Fruit fly (Drosophila melanogaster) whole organism, embryonic: ENCODE data around the gene Dpm1.

Source experiments
- Atf6 ChIP-seq: fragments of 200-800 bp; sonication (Bioruptor generic); IDR thresholded peaks from 2 replicates; pipeline ENCODE4 v1.3.6; 2022; ENCODE audit warnings: missing biosample characterization, missing genetic modification characterization
- Awh ChIP-seq: fragments of 200-800 bp; sonication (Bioruptor generic); IDR thresholded peaks from 2 replicates; pipeline ENCODE4, ENCODE4 v1.3.6; 2022; ENCODE audit warnings: missing biosample characterization, missing genetic modification characterization
- CG10565 ChIP-seq: fragments of 200-800 bp; sonication (Bioruptor generic); optimal IDR thresholded peaks from 3 replicates; lab custom pipeline; 2016; ENCODE audit warnings: missing biosample characterization, mild to moderate bottlenecking, missing genetic modification characterization
- CG10979 ChIP-seq: fragments of 200-800 bp; sonication (Bioruptor generic); optimal IDR thresholded peaks from 2 replicates; lab custom pipeline; 2018; ENCODE audit warnings: missing biosample characterization, mild to moderate bottlenecking, missing genetic modification characterization, moderate library complexity
- CG11695 ChIP-seq: fragments of 200-800 bp; sonication (Bioruptor generic); IDR thresholded peaks from 3 replicates; pipeline ENCODE4 v1.3.6; 2022; ENCODE audit warnings: missing biosample characterization, missing genetic modification characterization
- CG11696 ChIP-seq: fragments of 200-800 bp; sonication (Bioruptor generic); IDR thresholded peaks from 2 replicates; pipeline ENCODE4 v1.3.6; 2022; ENCODE audit warnings: missing biosample characterization, missing genetic modification characterization
- CG14860 ChIP-seq: fragments of 200-800 bp; sonication (Bioruptor generic); IDR thresholded peaks from 3 replicates; pipeline ENCODE4 v1.3.6; 2022; ENCODE audit warnings: missing biosample characterization, missing genetic modification characterization; ENCODE audit not compliant: partially characterized antibody
- CG17359 ChIP-seq: fragments of 200-800 bp; sonication (Bioruptor generic); optimal IDR thresholded peaks from 3 replicates; lab custom pipeline; 2018; ENCODE audit warnings: missing biosample characterization, mild to moderate bottlenecking, missing genetic modification characterization, moderate library complexity
- CG17612 ChIP-seq: fragments of 200-800 bp; sonication (Bioruptor generic); IDR thresholded peaks from 2 replicates; pipeline ENCODE4 v1.3.6; 2022; ENCODE audit warnings: missing biosample characterization, missing genetic modification characterization
- CG18011 ChIP-seq: fragments of 200-800 bp; sonication (Bioruptor generic); optimal IDR thresholded peaks from 2 replicates; lab custom pipeline; 2017; ENCODE audit warnings: missing biosample characterization, missing genetic modification characterization, mild to moderate bottlenecking, moderate library complexity, missing genotype
- CG3065 ChIP-seq: fragments of 200-800 bp; sonication (Bioruptor generic); optimal IDR thresholded peaks from 2 replicates; lab custom pipeline; 2016; ENCODE audit warnings: missing biosample characterization, missing genetic modification characterization
- CG32772 ChIP-seq: fragments of 200-800 bp; sonication (Bioruptor generic); IDR thresholded peaks from 2 replicates; pipeline ENCODE4 v1.3.6; 2022; ENCODE audit warnings: missing biosample characterization, missing genetic modification characterization
- CG33557 ChIP-seq: fragments of 200-800 bp; sonication (Bioruptor generic); optimal IDR thresholded peaks from 2 replicates; lab custom pipeline; 2019; ENCODE audit warnings: missing biosample characterization, mild to moderate bottlenecking, missing genetic modification characterization, moderate library complexity
- CG34224 ChIP-seq: fragments of 200-800 bp; sonication (Bioruptor generic); IDR thresholded peaks from 3 replicates; pipeline ENCODE4 v1.3.6; 2022; ENCODE audit warnings: missing biosample characterization, missing genetic modification characterization; ENCODE audit not compliant: partially characterized antibody
- CG3838 ChIP-seq: fragments of 200-800 bp; sonication (Bioruptor generic); optimal IDR thresholded peaks from 3 replicates; lab custom pipeline; 2016; ENCODE audit warnings: missing biosample characterization, missing genetic modification characterization
- CG4424 ChIP-seq: fragments of 200-800 bp; sonication (Bioruptor generic); optimal IDR thresholded peaks from 3 replicates; lab custom pipeline; 2016; ENCODE audit warnings: missing biosample characterization, missing genetic modification characterization
- CG7372 ChIP-seq: fragments of 200-800 bp; sonication (Bioruptor generic); IDR thresholded peaks from 2 replicates; pipeline ENCODE4 v1.3.6; 2022; ENCODE audit warnings: missing biosample characterization, missing genetic modification characterization
- CG8281 ChIP-seq: fragments of 200-800 bp; sonication (Bioruptor generic); optimal IDR thresholded peaks from 2 replicates; lab custom pipeline; 2018; ENCODE audit warnings: missing biosample characterization, mild to moderate bottlenecking, missing genetic modification characterization, moderate library complexity
- D ChIP-seq, 2 experiments: fragments of 200-800 bp in 1 of 2; fragments of >200 bp in 1 of 2; sonication (Bioruptor generic) in 1 of 2; optimal IDR thresholded peaks; 2 replicates in 1 of 2; 3 replicates in 1 of 2; lab custom pipeline; 2017; ENCODE audit warnings: mild to moderate bottlenecking in 1 of 2, missing biosample characterization in 1 of 2, missing genetic modification characterization in 1 of 2, missing genetic modification reagents in 1 of 2
- D19A ChIP-seq: fragments of 200-800 bp; optimal IDR thresholded peaks from 3 replicates; lab custom pipeline; 2019; ENCODE audit warnings: missing biosample characterization, mild to moderate bottlenecking, missing genetic modification characterization, moderate library complexity
- Dip3 ChIP-seq: fragments of 200-800 bp; sonication (Bioruptor generic); optimal IDR thresholded peaks from 3 replicates; lab custom pipeline; 2016; ENCODE audit warnings: missing biosample characterization, missing genetic modification characterization
- HLHmδ ChIP-seq: fragments of 200-800 bp; sonication (Bioruptor generic); optimal IDR thresholded peaks from 2 replicates; lab custom pipeline; 2018; ENCODE audit warnings: missing biosample characterization, mild to moderate bottlenecking, missing genetic modification characterization, moderate library complexity
- Mad ChIP-seq: fragments of 200-800 bp; sonication (Bioruptor generic); optimal IDR thresholded peaks from 2 replicates; lab custom pipeline; 2016; ENCODE audit warnings: missing biosample characterization, missing genetic modification characterization
- Mes4 ChIP-seq: fragments of 200-800 bp; sonication (Bioruptor generic); optimal IDR thresholded peaks from 2 replicates; lab custom pipeline; 2016; ENCODE audit warnings: missing biosample characterization, missing genetic modification characterization
- NFAT ChIP-seq: fragments of 200-800 bp; sonication (Bioruptor generic); IDR thresholded peaks from 2 replicates; pipeline ENCODE4 v1.3.6; 2022; ENCODE audit warnings: missing biosample characterization, missing genetic modification characterization
- Neu2 ChIP-seq: fragments of 200-800 bp; sonication (Bioruptor generic); optimal IDR thresholded peaks from 3 replicates; lab custom pipeline; 2016; ENCODE audit warnings: missing biosample characterization, missing genetic modification characterization, borderline replicate concordance
- Nf-YB ChIP-seq: fragments of 200-800 bp; sonication (Bioruptor generic); optimal IDR thresholded peaks from 3 replicates; lab custom pipeline; 2019; ENCODE audit warnings: missing biosample characterization, mild to moderate bottlenecking, missing genetic modification characterization, moderate library complexity
- Opbp ChIP-seq: fragments of 200-800 bp; sonication (Bioruptor generic); IDR thresholded peaks from 3 replicates; pipeline ENCODE4 v1.3.6; 2022; ENCODE audit warnings: missing biosample characterization, missing genetic modification characterization; ENCODE audit not compliant: partially characterized antibody
- Ssrp ChIP-seq: fragments of 200-800 bp; sonication (Bioruptor generic); optimal IDR thresholded peaks from 2 replicates; lab custom pipeline; 2018; ENCODE audit warnings: missing biosample characterization, mild to moderate bottlenecking, missing genetic modification characterization, moderate library complexity
- cwo ChIP-seq: fragments of 200-800 bp; sonication (Bioruptor generic); optimal IDR thresholded peaks from 3 replicates; lab custom pipeline; 2017; ENCODE audit warnings: missing biosample characterization, missing genetic modification characterization, mild to moderate bottlenecking, moderate library complexity, missing genetic modification reagents
- da ChIP-seq: fragments of 200-800 bp; sonication (Bioruptor generic); optimal IDR thresholded peaks from 2 replicates; lab custom pipeline; 2016; ENCODE audit warnings: missing biosample characterization, missing genetic modification characterization
- emc ChIP-seq: fragments of 200-800 bp; sonication (Bioruptor generic); optimal IDR thresholded peaks from 2 replicates; lab custom pipeline; 2016; ENCODE audit warnings: missing biosample characterization, missing genetic modification characterization
- fd102C ChIP-seq: fragments of 200-800 bp; sonication (Bioruptor generic); optimal IDR thresholded peaks from 2 replicates; lab custom pipeline; 2018; ENCODE audit warnings: missing biosample characterization, mild to moderate bottlenecking, missing genetic modification characterization, moderate library complexity
- h ChIP-seq: fragments of >200 bp; optimal IDR thresholded peaks from 2 replicates; lab custom pipeline; 2017
- klu ChIP-seq: fragments of 200-800 bp; sonication (Bioruptor generic); IDR thresholded peaks from 2 replicates; pipeline ENCODE4 v1.3.6; 2022; ENCODE audit warnings: missing biosample characterization, missing genetic modification characterization
- lab ChIP-seq: fragments of 200-800 bp; sonication (Bioruptor generic); optimal IDR thresholded peaks from 3 replicates; lab custom pipeline; 2017; ENCODE audit warnings: missing biosample characterization, missing genetic modification characterization, mild to moderate bottlenecking, moderate library complexity, missing genetic modification reagents
- lbe ChIP-seq: fragments of 200-800 bp; sonication (Bioruptor generic); optimal IDR thresholded peaks from 2 replicates; lab custom pipeline; 2016; ENCODE audit warnings: missing biosample characterization, mild to moderate bottlenecking, missing genetic modification characterization
- mirr ChIP-seq: fragments of 200-800 bp; sonication (Bioruptor generic); optimal IDR thresholded peaks from 3 replicates; lab custom pipeline; 2018; ENCODE audit warnings: missing biosample characterization, mild to moderate bottlenecking, missing genetic modification characterization
- nerfin-1 ChIP-seq: fragments of 200-800 bp; sonication (Bioruptor generic); optimal IDR thresholded peaks from 3 replicates; lab custom pipeline; 2019; ENCODE audit warnings: missing biosample characterization, mild to moderate bottlenecking, missing genetic modification characterization, moderate library complexity
- odd ChIP-seq: fragments of 200-800 bp; sonication (Bioruptor generic); optimal IDR thresholded peaks from 2 replicates; lab custom pipeline; 2017; ENCODE audit warnings: missing biosample characterization, mild to moderate bottlenecking, missing genetic modification characterization
- pfk ChIP-seq: fragments of 200-800 bp; sonication (Bioruptor generic); optimal IDR thresholded peaks from 2 replicates; lab custom pipeline; 2018; ENCODE audit warnings: missing biosample characterization, mild to moderate bottlenecking, missing genetic modification characterization, moderate library complexity
- phol ChIP-seq: fragments of 200-800 bp; sonication (Bioruptor generic); optimal IDR thresholded peaks from 3 replicates; lab custom pipeline; 2018; ENCODE audit warnings: missing biosample characterization, mild to moderate bottlenecking, missing genetic modification characterization, moderate library complexity
- pita ChIP-seq: fragments of 200-800 bp; sonication (Bioruptor generic); optimal IDR thresholded peaks from 2 replicates; lab custom pipeline; 2017; ENCODE audit warnings: missing biosample characterization, mild to moderate bottlenecking, missing genetic modification characterization
- pzg ChIP-seq: fragments of 200-800 bp; sonication (Bioruptor generic); optimal IDR thresholded peaks from 3 replicates; lab custom pipeline; 2018; ENCODE audit warnings: missing biosample characterization, mild to moderate bottlenecking, missing genetic modification characterization, moderate library complexity
- ranshi ChIP-seq: fragments of 200-800 bp; sonication (Bioruptor generic); IDR thresholded peaks from 2 replicates; pipeline ENCODE4 v1.3.6; 2022; ENCODE audit warnings: missing biosample characterization, missing genetic modification characterization
- repo ChIP-seq: fragments of 200-800 bp; sonication (Bioruptor generic); optimal IDR thresholded peaks from 2 replicates; lab custom pipeline; 2016; ENCODE audit warnings: missing biosample characterization, missing genetic modification characterization
- sens ChIP-seq: fragments of 200-800 bp; sonication (Bioruptor generic); peaks from one replicate; lab custom pipeline; 2016; ENCODE audit warnings: missing biosample characterization, missing genetic modification characterization
- so ChIP-seq: fragments of 200-800 bp; sonication (Bioruptor generic); IDR thresholded peaks from 3 replicates; pipeline ENCODE4 v1.3.6; 2022; ENCODE audit warnings: missing biosample characterization, missing genetic modification characterization
- trem ChIP-seq: fragments of 200-800 bp; optimal IDR thresholded peaks from 3 replicates; lab custom pipeline; 2019; ENCODE audit warnings: missing biosample characterization, mild to moderate bottlenecking, missing genetic modification characterization, moderate library complexity
- zf30C ChIP-seq: fragments of 200-800 bp; sonication (Bioruptor generic); optimal IDR thresholded peaks from 3 replicates; lab custom pipeline; 2018; ENCODE audit warnings: missing biosample characterization, mild to moderate bottlenecking, missing genetic modification characterization

The Dpm1 gene

dm6 chr2L:19508361-19508918 lies 17.7 kb downstream of the Dpm1 start, which contains the start of gene cyst (continued):
- TF ChIP-seq CG18011 (GFP tag; lab: Kevin White, UChicago): no peak
- no peak for TF ChIP-seq CG33557 (GFP tag; lab: Kevin White, UChicago)
- TF ChIP-seq lab: peak; percentile 54
- peak; percentile 32; the same call in 1 of the 2 replicates for TF ChIP-seq Atf6 (GFP tag; lab: Robert Waterston, UW)
- TF ChIP-seq emc: no peak
- no peak for TF ChIP-seq h (lab: Kevin White, UChicago)
- no peak for TF ChIP-seq CG17359 (tag; lab: Kevin White, UChicago)
- TF ChIP-seq Neu2 (GFP tag; lab: Kevin White, UChicago): no peak
- TF ChIP-seq odd: no peak
- no peak for TF ChIP-seq CG11695 (GFP tag; lab: Robert Waterston, UW)
- peak; percentile 44 for TF ChIP-seq repo (GFP tag; lab: Kevin White, UChicago)
- TF ChIP-seq Mad: peak; percentile 14
- TF ChIP-seq CG7372 (GFP tag; lab: Robert Waterston, UW): no peak
- TF ChIP-seq CG3838 (GFP tag; lab: Kevin White, UChicago): no peak
- TF ChIP-seq da: no peak
- TF ChIP-seq klu (GFP tag; lab: Robert Waterston, UW): peak; percentile 46; the same call in 1 of the 2 replicates
- TF ChIP-seq D19A (tag; lab: Kevin White, UChicago): no peak
- peak; percentile 39 for TF ChIP-seq Dip3 (GFP tag; lab: Kevin White, UChicago)
- no peak for TF ChIP-seq CG4424 (GFP tag; lab: Kevin White, UChicago)
- no peak for TF ChIP-seq pita (GFP tag; lab: Kevin White, UChicago)
- no peak for TF ChIP-seq cwo
- no peak for TF ChIP-seq mirr (GFP tag; lab: Kevin White, UChicago)
- peak; percentile 51 for TF ChIP-seq phol (tag; lab: Kevin White, UChicago)
- TF ChIP-seq fd102C (GFP tag; lab: Kevin White, UChicago): no peak
- TF ChIP-seq HLHmδ (GFP tag; lab: Kevin White, UChicago): no peak
- peak; percentile 52 for TF ChIP-seq D (optimal IDR thresholded peaks at IDR 0.05; lab: Kevin White, UChicago)
- no peak for TF ChIP-seq D (GFP tag; optimal IDR thresholded peaks at IDR 0.05; lab: Kevin White, UChicago)
- TF ChIP-seq sens (GFP tag; lab: Kevin White, UChicago): peak; percentile 83
- TF ChIP-seq pzg (GFP tag; lab: Kevin White, UChicago): peak; percentile 95
- no peak for TF ChIP-seq CG10979 (tag; lab: Kevin White, UChicago)
- TF ChIP-seq lbe (GFP tag; lab: Kevin White, UChicago): no peak
- no peak for TF ChIP-seq CG32772
- TF ChIP-seq pfk (GFP tag; lab: Kevin White, UChicago): no peak
- peak; percentile 96 for TF ChIP-seq CG14860 (GFP tag; lab: Robert Waterston, UW)
- peak; percentile 64 for TF ChIP-seq nerfin-1 (tag; lab: Kevin White, UChicago)
- TF ChIP-seq CG3065: no peak
- TF ChIP-seq Mes4 (GFP tag; lab: Kevin White, UChicago): no peak
- TF ChIP-seq Nf-YB: no peak
- peak; percentile 72 for TF ChIP-seq trem (tag; lab: Kevin White, UChicago)
- TF ChIP-seq CG8281 (tag; lab: Kevin White, UChicago): no peak
- 0 out of 2 replicates have a peak, but pooled peaks have one; percentile 48 for TF ChIP-seq NFAT (GFP tag; lab: Robert Waterston, UW)
- peak; percentile 95 for TF ChIP-seq CG34224 (GFP tag; lab: Robert Waterston, UW)
- TF ChIP-seq CG17612 (GFP tag; lab: Robert Waterston, UW): no peak
- TF ChIP-seq CG11696 (GFP tag; lab: Robert Waterston, UW): no peak
- no peak for TF ChIP-seq so (GFP tag; lab: Robert Waterston, UW)
- TF ChIP-seq ranshi (GFP tag; lab: Robert Waterston, UW): no peak
- no peak for TF ChIP-seq Awh (GFP tag; lab: Robert Waterston, UW)
- TF ChIP-seq Ssrp: no peak
- peak; percentile 97 for TF ChIP-seq Opbp (GFP tag; lab: Robert Waterston, UW)
- no peak for TF ChIP-seq zf30C (GFP tag; lab: Kevin White, UChicago)
- no peak for TF ChIP-seq CG10565 (GFP tag; lab: Kevin White, UChicago)
